Fruit fly (Drosophila melanogaster) whole organism: ENCODE results near the gene CG5281.

Source experiments
- Dll ChIP-seq: fragments of >200 bp; optimal IDR thresholded peaks from 2 replicates; lab custom pipeline; 2017
- EcR ChIP-seq, 2 experiments: fragments of >200 bp; optimal IDR thresholded peaks; 2 replicates each; lab custom pipeline; 2017; ENCODE audit warnings: missing biosample characterization in 2 of 2, missing genetic modification characterization in 2 of 2, missing genetic modification reagents in 2 of 2

DNA sequence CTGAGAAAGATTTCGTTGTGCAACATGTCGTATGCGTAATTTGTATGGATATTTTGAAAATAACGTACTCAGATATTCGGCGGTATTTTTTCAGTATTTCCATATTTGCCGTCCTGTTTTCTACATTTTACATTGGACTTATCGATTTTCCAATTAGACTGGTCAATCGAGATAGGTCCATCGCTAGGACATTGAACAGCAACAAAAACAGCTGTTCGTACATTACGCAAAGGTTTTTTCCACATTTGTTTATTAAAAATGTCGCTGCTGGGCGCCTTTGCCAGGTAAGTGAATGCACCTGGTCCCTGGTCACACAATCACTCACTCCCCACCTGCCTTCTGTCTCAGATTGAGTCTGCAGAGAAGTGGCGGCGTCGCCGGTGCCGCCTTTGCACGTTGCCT lies 27.9 kb upstream of the CG5281 start, which contains the start of gene mRpL40:
- TF ChIP-seq Dll (lab: Kevin White, UChicago), result no peak
- no peak for TF ChIP-seq EcR (GFP tag; optimal IDR thresholded peaks at IDR 0.05; lab: Kevin White, UChicago)
